Worm (Caenorhabditis elegans): ENCODE results near the gene gpla-1.

DNA sequence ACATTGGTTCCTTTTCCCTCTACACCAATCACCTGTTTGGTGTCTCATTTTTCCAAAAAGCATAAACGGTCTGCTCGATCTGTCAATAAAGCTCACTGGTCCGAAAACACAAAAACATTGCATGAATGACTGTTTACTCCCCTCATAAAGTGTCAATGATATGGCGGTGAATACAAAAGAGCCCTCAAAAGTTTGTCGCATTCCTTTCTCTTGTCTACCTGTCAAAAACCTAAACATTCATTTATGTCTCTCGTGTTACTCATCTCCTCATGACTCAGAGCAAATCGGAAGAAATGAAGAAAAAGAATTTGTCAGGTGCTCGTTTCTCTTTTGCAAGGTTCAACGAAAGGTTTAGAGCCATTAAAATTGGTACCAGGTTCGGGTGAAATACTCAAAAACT is 13.6 kb upstream of the gpla-1 start:
- TF ChIP-seq tab-1 (GFP tag; IDR thresholded peaks at IDR 0.05): no peak
- no peak for TF ChIP-seq flt-1 (GFP tag; IDR thresholded peaks at IDR 0.05)
- TF ChIP-seq ref-1 (GFP tag; conservative IDR thresholded peaks at IDR 0.05): no peak
- no peak for TF ChIP-seq ztf-29 (GFP tag; IDR thresholded peaks at IDR 0.05)
- TF ChIP-seq med-1 (GFP tag; optimal IDR thresholded peaks at IDR 0.05; ENCODE audit: insufficient read depth): no peak
- no peak for TF ChIP-seq cog-1 (tag; optimal IDR thresholded peaks at IDR 0.05)

Measured in whole organism, midembryonic.